Fruit fly (Drosophila melanogaster): ENCODE results near the gene hng2.

dm6 chr3R:8809712-8810111 lies 3.6 kb downstream of the hng2 start:
- no peak for TF ChIP-seq CG8478 (optimal IDR thresholded peaks at IDR 0.05)
- TF ChIP-seq CTCF (optimal IDR thresholded peaks at IDR 0.05) = no peak
